Worm (Caenorhabditis elegans): Measurements from ENCODE around the gene rabx-5.

DNA sequence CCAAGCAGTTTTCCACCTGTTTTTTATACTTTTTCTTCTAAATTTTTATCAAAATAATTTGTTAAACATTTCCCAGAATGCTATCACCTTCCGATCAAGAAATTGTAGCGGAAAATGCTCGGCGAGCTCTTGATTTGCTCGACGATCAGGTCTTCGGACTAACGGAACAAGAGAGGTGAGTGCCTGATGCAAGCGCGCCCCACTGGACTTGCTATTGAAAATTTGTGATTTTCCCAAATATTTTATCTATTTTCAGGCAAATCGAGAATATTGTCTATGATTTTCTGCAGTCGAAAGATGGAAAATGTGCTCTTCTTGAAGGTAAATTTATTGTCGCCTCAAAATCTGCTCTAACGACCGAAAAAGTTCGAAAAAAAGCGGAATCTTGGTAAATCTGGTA is 40.9 kb downstream of the rabx-5 start, which contains the start of gene orc-4:
- TF ChIP-seq nfya-1 (tag; optimal IDR thresholded peaks at IDR 0.05; ENCODE audit: borderline replicate concordance, insufficient read depth), result no peak
- TF ChIP-seq ztf-26 (tag; optimal IDR thresholded peaks at IDR 0.05), result no peak
